Fruit fly (Drosophila melanogaster) whole organism, embryonic: ENCODE results near the gene CG2187.

Experiments used
- BEAF-32 ChIP-seq: fragments of 200-800 bp; sonication (Bioruptor generic); optimal IDR thresholded peaks from 3 replicates; lab custom pipeline; 2017; ENCODE audit warnings: missing biosample characterization, missing genetic modification characterization, mild to moderate bottlenecking, moderate library complexity, missing genetic modification reagents
- Bdp1 ChIP-seq: fragments of 200-800 bp; sonication (Bioruptor generic); optimal IDR thresholded peaks from 3 replicates; lab custom pipeline; 2016; ENCODE audit warnings: missing biosample characterization, missing genetic modification characterization
- CG10267 ChIP-seq: fragments of 200-800 bp; sonication (Bioruptor generic); optimal IDR thresholded peaks from 2 replicates; lab custom pipeline; 2018; ENCODE audit warnings: missing biosample characterization, mild to moderate bottlenecking, missing genetic modification characterization, moderate library complexity
- CG10431 ChIP-seq: fragments of 200-800 bp; sonication (Bioruptor generic); optimal IDR thresholded peaks from 3 replicates; lab custom pipeline; 2018; ENCODE audit warnings: missing biosample characterization, mild to moderate bottlenecking, missing genetic modification characterization
- CG11695 ChIP-seq: fragments of 200-800 bp; sonication (Bioruptor generic); IDR thresholded peaks from 3 replicates; pipeline ENCODE4 v1.3.6; 2022; ENCODE audit warnings: missing biosample characterization, missing genetic modification characterization
- CG12236 ChIP-seq: fragments of 200-800 bp; sonication (Bioruptor generic); optimal IDR thresholded peaks from 2 replicates; lab custom pipeline; 2016; ENCODE audit warnings: missing biosample characterization, missing genetic modification characterization
- CG12659 ChIP-seq: fragments of 200-800 bp; sonication (Bioruptor generic); optimal IDR thresholded peaks from 3 replicates; lab custom pipeline; 2017; ENCODE audit warnings: mild to moderate bottlenecking, missing biosample characterization, missing genetic modification reagents, missing genetic modification characterization
- CG17385 ChIP-seq: fragments of 200-800 bp; sonication (Bioruptor generic); optimal IDR thresholded peaks from 3 replicates; lab custom pipeline; 2018; ENCODE audit warnings: missing biosample characterization, mild to moderate bottlenecking, missing genetic modification characterization
- CG2678 ChIP-seq: fragments of 200-800 bp; sonication (Bioruptor generic); optimal IDR thresholded peaks from 3 replicates; lab custom pipeline; 2019; ENCODE audit warnings: missing biosample characterization, mild to moderate bottlenecking, missing genetic modification characterization, moderate library complexity
- CG2712 ChIP-seq: fragments of 200-800 bp; optimal IDR thresholded peaks from 3 replicates; lab custom pipeline; 2019; ENCODE audit warnings: missing biosample characterization, mild to moderate bottlenecking, missing genetic modification characterization, moderate library complexity
- CG3163 ChIP-seq: fragments of 200-800 bp; sonication (Bioruptor generic); optimal IDR thresholded peaks from 3 replicates; lab custom pipeline; 2016; ENCODE audit warnings: missing biosample characterization, missing genetic modification characterization
- CG32532 ChIP-seq: fragments of 200-800 bp; sonication (Bioruptor generic); IDR thresholded peaks from 2 replicates; pipeline ENCODE4 v1.3.6; 2022; ENCODE audit warnings: missing biosample characterization, missing genetic modification characterization
- CG34376 ChIP-seq: fragments of 200-800 bp; sonication (Bioruptor generic); optimal IDR thresholded peaks from 2 replicates; lab custom pipeline; 2018; ENCODE audit warnings: missing biosample characterization, mild to moderate bottlenecking, missing genetic modification characterization
- CG4820 ChIP-seq: fragments of 200-800 bp; sonication (Bioruptor generic); optimal IDR thresholded peaks from 3 replicates; lab custom pipeline; 2016; ENCODE audit warnings: missing biosample characterization, missing genetic modification characterization
- CG5953 ChIP-seq: fragments of 200-800 bp; sonication (Bioruptor generic); IDR thresholded peaks from 2 replicates; pipeline ENCODE4 v1.3.6; 2022; ENCODE audit warnings: missing biosample characterization, missing genetic modification characterization
- CG7745 ChIP-seq: fragments of 200-800 bp; sonication (Bioruptor generic); optimal IDR thresholded peaks from 2 replicates; lab custom pipeline; 2018; ENCODE audit warnings: missing biosample characterization, mild to moderate bottlenecking, missing genetic modification characterization, moderate library complexity
- CG7839 ChIP-seq: fragments of 200-800 bp; sonication (Bioruptor generic); optimal IDR thresholded peaks from 3 replicates; lab custom pipeline; 2018; ENCODE audit warnings: missing biosample characterization, mild to moderate bottlenecking, missing genetic modification characterization, moderate library complexity
- CG8388 ChIP-seq: fragments of 200-800 bp; sonication (Bioruptor generic); optimal IDR thresholded peaks from 2 replicates; lab custom pipeline; 2019; ENCODE audit warnings: missing biosample characterization, mild to moderate bottlenecking, missing genetic modification characterization, moderate library complexity
- CG9727 ChIP-seq: fragments of 200-800 bp; sonication (Bioruptor generic); optimal IDR thresholded peaks from 3 replicates; lab custom pipeline; 2017; ENCODE audit warnings: missing biosample characterization, mild to moderate bottlenecking, missing genetic modification characterization
- Drgx ChIP-seq: fragments of 200-800 bp; sonication (Bioruptor generic); IDR thresholded peaks from 2 replicates; pipeline ENCODE4 v1.3.6; 2022; ENCODE audit warnings: missing biosample characterization, missing genetic modification characterization
- Fer3 ChIP-seq: fragments of 200-800 bp; sonication (Bioruptor generic); optimal IDR thresholded peaks from 2 replicates; lab custom pipeline; 2018; ENCODE audit warnings: missing biosample characterization, mild to moderate bottlenecking, missing genetic modification characterization, moderate library complexity
- Gug ChIP-seq: fragments of 200-800 bp; sonication (Bioruptor generic); IDR thresholded peaks from 4 replicates; pipeline ENCODE4 v1.3.6; 2022; ENCODE audit warnings: missing biosample characterization, missing genetic modification characterization
- HmgZ ChIP-seq: fragments of 200-800 bp; sonication (Bioruptor generic); optimal IDR thresholded peaks from 2 replicates; lab custom pipeline; 2018; ENCODE audit warnings: missing biosample characterization, mild to moderate bottlenecking, missing genetic modification characterization
- Jarid2 ChIP-seq: fragments of 200-800 bp; sonication (Bioruptor generic); optimal IDR thresholded peaks from 3 replicates; lab custom pipeline; 2017; ENCODE audit warnings: mild to moderate bottlenecking, missing biosample characterization, missing genetic modification reagents, missing genetic modification characterization
- Med ChIP-seq: fragments of 200-800 bp; sonication (Bioruptor generic); peaks from one replicate; lab custom pipeline; 2016; ENCODE audit warnings: missing biosample characterization, missing genetic modification characterization, mild to moderate bottlenecking, inconsistent platforms, moderate library complexity
- Rfx ChIP-seq: fragments of 200-800 bp; sonication (Bioruptor generic); IDR thresholded peaks from 2 replicates; pipeline ENCODE4 v1.3.6; 2022; ENCODE audit warnings: missing biosample characterization, missing genetic modification characterization
- Rx ChIP-seq: fragments of 200-800 bp; sonication (Bioruptor generic); IDR thresholded peaks from 2 replicates; pipeline ENCODE4 v1.3.6; 2022; ENCODE audit warnings: missing biosample characterization, missing genetic modification characterization
- ara ChIP-seq: fragments of 200-800 bp; sonication (Bioruptor generic); IDR thresholded peaks from 2 replicates; pipeline ENCODE4 v1.3.6; 2022; ENCODE audit warnings: missing biosample characterization, missing genetic modification characterization
- croc ChIP-seq: fragments of 200-800 bp; sonication (Bioruptor generic); conservative IDR thresholded peaks from 3 replicates; pipeline ENCODE4 v1.3.6; 2022; ENCODE audit warnings: missing biosample characterization, missing genetic modification characterization
- dmrt11E ChIP-seq: fragments of 200-800 bp; sonication (Bioruptor generic); optimal IDR thresholded peaks from 3 replicates; lab custom pipeline; 2018; ENCODE audit warnings: missing biosample characterization, mild to moderate bottlenecking, missing genetic modification characterization, moderate library complexity
- dmrt99B ChIP-seq: fragments of 200-800 bp; sonication (Bioruptor generic); optimal IDR thresholded peaks from 2 replicates; lab custom pipeline; 2018; ENCODE audit warnings: missing biosample characterization, mild to moderate bottlenecking, missing genetic modification characterization, moderate library complexity
- dysf ChIP-seq: fragments of 200-800 bp; sonication (Bioruptor generic); IDR thresholded peaks from 3 replicates; pipeline ENCODE4 v1.3.6; 2022; ENCODE audit warnings: missing biosample characterization, missing genetic modification characterization
- en ChIP-seq: fragments of 200-800 bp; sonication (Bioruptor generic); optimal IDR thresholded peaks from 2 replicates; lab custom pipeline; 2016; ENCODE audit warnings: missing biosample characterization, missing genetic modification characterization
- ftz-f1 ChIP-seq: fragments of 200-800 bp; sonication (Bioruptor generic); optimal IDR thresholded peaks from 2 replicates; lab custom pipeline; 2016; ENCODE audit warnings: missing biosample characterization, missing genetic modification characterization
- gfzf ChIP-seq: fragments of 200-800 bp; sonication (Bioruptor generic); optimal IDR thresholded peaks from 2 replicates; lab custom pipeline; 2016; ENCODE audit warnings: missing biosample characterization, mild to moderate bottlenecking, missing genetic modification characterization, moderate library complexity
- grau ChIP-seq: fragments of 200-800 bp; optimal IDR thresholded peaks from 3 replicates; lab custom pipeline; 2019; ENCODE audit warnings: missing biosample characterization, mild to moderate bottlenecking, missing genetic modification characterization, moderate library complexity
- ind ChIP-seq: fragments of 200-800 bp; sonication (Bioruptor generic); optimal IDR thresholded peaks from 3 replicates; lab custom pipeline; 2016; ENCODE audit warnings: missing biosample characterization, missing genetic modification characterization
- jing ChIP-seq: fragments of 200-800 bp; sonication (Bioruptor generic); optimal IDR thresholded peaks from 2 replicates; lab custom pipeline; 2018; ENCODE audit warnings: missing biosample characterization, mild to moderate bottlenecking, missing genetic modification characterization
- lmd ChIP-seq: fragments of 200-800 bp; sonication (Bioruptor generic); IDR thresholded peaks from 2 replicates; pipeline ENCODE4 v1.3.6; 2022; ENCODE audit warnings: missing biosample characterization, missing genetic modification characterization
- lola ChIP-seq, 3 experiments: fragments of >200 bp in 2 of 3; fragments of 200-800 bp in 1 of 3; sonication (Bioruptor generic) in 1 of 3; optimal IDR thresholded peaks; 2 replicates each; lab custom pipeline; 2017 to 2019; ENCODE audit warnings: missing biosample characterization in 3 of 3, missing genetic modification characterization in 3 of 3, mild to moderate bottlenecking in 1 of 3, moderate library complexity in 1 of 3
- nom ChIP-seq: fragments of 200-800 bp; sonication (Bioruptor generic); optimal IDR thresholded peaks from 2 replicates; lab custom pipeline; 2017; ENCODE audit warnings: missing biosample characterization, missing genetic modification characterization, mild to moderate bottlenecking, moderate library complexity, missing genetic modification reagents
- oc ChIP-seq: fragments of 200-800 bp; sonication (Bioruptor generic); optimal IDR thresholded peaks from 2 replicates; lab custom pipeline; 2018; ENCODE audit warnings: missing biosample characterization, mild to moderate bottlenecking, missing genetic modification characterization, moderate library complexity
- odd ChIP-seq: fragments of 200-800 bp; sonication (Bioruptor generic); optimal IDR thresholded peaks from 2 replicates; lab custom pipeline; 2017; ENCODE audit warnings: missing biosample characterization, mild to moderate bottlenecking, missing genetic modification characterization
- org-1 ChIP-seq: fragments of 200-800 bp; sonication (Bioruptor generic); optimal IDR thresholded peaks from 2 replicates; lab custom pipeline; 2017; ENCODE audit warnings: missing biosample characterization, missing genetic modification characterization
- pan ChIP-seq, 4 experiments: fragments of >200 bp in 3 of 4; fragments of 200-800 bp in 1 of 4; sonication (Bioruptor generic) in 1 of 4; optimal IDR thresholded peaks in 3 of 4; IDR thresholded peaks in 1 of 4; 2 replicates each; pipeline versions ENCODE4 v1.3.6 to Lab custom; 2017 to 2022; ENCODE audit warnings: missing biosample characterization in 2 of 4, missing genetic modification characterization in 2 of 4, mixed read lengths in 1 of 4
- row ChIP-seq: fragments of 200-800 bp; sonication (Bioruptor generic); IDR thresholded peaks from 3 replicates; pipeline ENCODE4 v1.3.6; 2022; ENCODE audit warnings: missing biosample characterization, missing genetic modification characterization
- sna ChIP-seq: fragments of 200-800 bp; sonication (Bioruptor generic); IDR thresholded peaks from 2 replicates; pipeline ENCODE4 v1.3.6; 2022; ENCODE audit warnings: missing biosample characterization, missing genetic modification characterization; ENCODE audit not compliant: partially characterized antibody
- wor ChIP-seq: fragments of 200-800 bp; sonication (Bioruptor generic); IDR thresholded peaks from 2 replicates; pipeline ENCODE4 v1.3.6; 2022; ENCODE audit warnings: missing biosample characterization, missing genetic modification characterization

Gene CG2187

DNA sequence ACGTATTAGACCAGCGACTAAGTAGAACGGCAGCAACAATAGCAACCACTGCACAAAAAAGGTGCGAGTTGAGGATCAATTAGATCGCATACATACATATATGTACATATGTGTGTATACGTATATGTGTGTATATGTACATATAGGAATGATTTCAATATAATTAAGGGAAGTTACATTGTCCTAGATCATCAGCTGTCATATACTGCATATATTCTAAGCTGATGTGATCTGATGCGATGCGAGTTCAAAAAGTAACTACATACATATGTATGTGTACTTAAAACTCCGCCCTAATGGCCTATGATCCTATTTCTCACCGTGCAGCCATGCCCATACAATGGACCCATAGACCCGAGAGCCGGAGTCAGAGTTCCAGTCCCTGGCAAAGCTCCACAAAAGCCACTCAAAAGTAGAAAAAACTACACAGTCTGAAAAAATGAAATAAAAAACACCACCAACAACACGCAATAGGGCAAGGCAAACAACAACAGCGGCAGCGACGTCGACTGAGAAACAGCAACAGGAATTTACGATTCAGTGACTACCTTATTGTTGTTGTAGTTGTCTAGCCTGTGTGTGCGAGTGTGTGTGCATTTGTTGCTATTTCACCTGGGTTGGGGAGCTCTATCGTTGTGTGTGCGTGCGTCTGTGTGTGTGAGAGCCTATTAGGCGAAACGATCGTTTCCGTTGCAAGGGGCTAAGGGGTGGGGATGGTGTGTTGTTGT lies 35.1 kb downstream of the CG2187 start (continued):
- peak; percentile 42; the same call in 2 of the 3 replicates for TF ChIP-seq CG11695 (GFP tag; lab: Robert Waterston, UW)
- TF ChIP-seq gfzf (GFP tag; lab: Kevin White, UChicago), result no peak
- no peak for TF ChIP-seq odd
- 0 out of 2 replicates have a peak, but pooled peaks have one; percentile 30 for TF ChIP-seq lmd
- TF ChIP-seq CG34376 (GFP tag; lab: Kevin White, UChicago), result no peak
- peak in 1 of 3 experiments; percentile 5 for TF ChIP-seq lola (GFP tag; optimal IDR thresholded peaks at IDR 0.05; lab: Kevin White, UChicago)
- peak; percentile 29; the same call in 1 of the 2 replicates for TF ChIP-seq Rfx (GFP tag; lab: Robert Waterston, UW)
- peak; percentile 21 for TF ChIP-seq dmrt99B (tag; lab: Kevin White, UChicago)
- TF ChIP-seq CG10267, result peak; percentile 2
- TF ChIP-seq dysf (GFP tag; lab: Robert Waterston, UW), result peak; percentile 58; the same call in 2 of the 3 replicates
- TF ChIP-seq Bdp1 (GFP tag; lab: Kevin White, UChicago), result no peak
- peak; percentile 24 for TF ChIP-seq dmrt11E (tag; lab: Kevin White, UChicago)
- no peak for TF ChIP-seq oc (tag; lab: Kevin White, UChicago)
- peak; percentile 4 for TF ChIP-seq jing (GFP tag; lab: Kevin White, UChicago)
- TF ChIP-seq ftz-f1 (GFP tag; lab: Kevin White, UChicago), result no peak
- peak; percentile 6 for TF ChIP-seq Jarid2 (GFP tag; lab: Kevin White, UChicago)
- peak; percentile 13; the same call in 1 of the 3 replicates for TF ChIP-seq croc (GFP tag; lab: Robert Waterston, UW)
- TF ChIP-seq CG7839 (tag; lab: Kevin White, UChicago), result peak; percentile 34
- no peak for TF ChIP-seq ind
- TF ChIP-seq grau, result peak; percentile 12
- TF ChIP-seq Med (GFP tag; lab: Kevin White, UChicago), result peak; percentile 81
- TF ChIP-seq CG9727 (GFP tag; lab: Kevin White, UChicago), result peak; percentile 46
- TF ChIP-seq wor (GFP tag; lab: Robert Waterston, UW), result no peak
- peak; percentile 15 for TF ChIP-seq CG4820 (GFP tag; lab: Kevin White, UChicago)
- no peak for TF ChIP-seq ara
- TF ChIP-seq org-1, result peak; percentile 28
- peak; percentile 47; the same call in 1 of the 2 replicates for TF ChIP-seq Drgx (GFP tag; lab: Robert Waterston, UW)

DNA sequence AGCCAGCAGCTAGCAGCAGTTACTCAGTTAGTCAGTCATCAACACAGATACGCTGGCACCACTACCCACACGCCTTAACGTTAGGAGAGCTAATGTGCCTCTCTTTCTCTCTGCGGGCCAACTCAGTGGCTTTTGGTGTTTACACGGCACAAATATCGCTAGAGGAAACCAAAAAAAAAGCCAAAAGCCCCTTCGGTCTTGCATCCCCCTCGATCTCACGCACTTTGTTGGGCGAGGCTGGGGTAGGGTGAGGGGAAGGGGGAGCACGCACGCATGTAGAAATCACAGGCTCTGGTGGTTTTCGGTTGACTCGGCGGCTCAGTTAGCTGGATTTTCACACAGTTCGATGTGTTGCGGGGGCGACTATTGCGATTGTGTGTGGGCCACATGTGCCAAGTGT lies 36.5 kb downstream of the CG2187 start:
- TF ChIP-seq org-1 (no peak), CG2712 (no peak), Gug (GFP tag; lab: Robert Waterston, UW) (no peak), row (0 out of 3 replicates have a peak, but pooled peaks have one; percentile 6), CG12236 (GFP tag; lab: Kevin White, UChicago) (no peak), CG2678 (tag; lab: Kevin White, UChicago) (peak; percentile 33), sna (GFP tag; lab: Robert Waterston, UW) (no peak), nom (GFP tag; lab: Kevin White, UChicago) (no peak), BEAF-32 (GFP tag; lab: Kevin White, UChicago) (no peak), CG5953 (GFP tag; lab: Robert Waterston, UW) (no peak), pan (optimal IDR thresholded peaks at IDR 0.05; lab: Kevin White, UChicago) (no peak), pan (GFP tag; optimal IDR thresholded peaks at IDR 0.05 in 1 of 2, IDR thresholded peaks at IDR 0.05 in 1 of 2) (peak in 1 of 2 experiments; percentile 33), CG32532 (GFP tag; lab: Robert Waterston, UW) (peak; percentile 29; the same call in 1 of the 2 replicates), CG7745 (no peak), Rx (GFP tag; lab: Robert Waterston, UW) (no peak), CG12659 (peak; percentile 16), HmgZ (tag; lab: Kevin White, UChicago) (peak; percentile 27), CG3163 (GFP tag; lab: Kevin White, UChicago) (no peak), Fer3 (no peak), CG8388 (GFP tag; lab: Kevin White, UChicago) (no peak), en (no peak), CG17385 (GFP tag; lab: Kevin White, UChicago) (peak; percentile 23), CG10431 (GFP tag; lab: Kevin White, UChicago) (peak; percentile 28)
